Fruit fly (Drosophila melanogaster) whole organism, embryonic: ENCODE measurements around the gene Rdl.

Experiments
- BEAF-32 ChIP-seq: fragments of 200-800 bp; sonication (Bioruptor generic); optimal IDR thresholded peaks from 3 replicates; lab custom pipeline; 2017; ENCODE audit warnings: missing biosample characterization, missing genetic modification characterization, mild to moderate bottlenecking, moderate library complexity, missing genetic modification reagents
- C15 ChIP-seq: fragments of 200-800 bp; sonication (Bioruptor generic); IDR thresholded peaks from 3 replicates; pipeline ENCODE4 v1.3.6; 2022; ENCODE audit warnings: missing biosample characterization, missing genetic modification characterization
- CG10462 ChIP-seq: fragments of 200-800 bp; sonication (Bioruptor generic); optimal IDR thresholded peaks from 2 replicates; lab custom pipeline; 2016; ENCODE audit warnings: missing biosample characterization, missing genetic modification characterization
- CG12659 ChIP-seq: fragments of 200-800 bp; sonication (Bioruptor generic); optimal IDR thresholded peaks from 3 replicates; lab custom pipeline; 2017; ENCODE audit warnings: mild to moderate bottlenecking, missing biosample characterization, missing genetic modification reagents, missing genetic modification characterization
- CG13624 ChIP-seq: fragments of 200-800 bp; sonication (Bioruptor generic); optimal IDR thresholded peaks from 2 replicates; lab custom pipeline; 2016; ENCODE audit warnings: missing biosample characterization, missing genetic modification characterization
- CG13775 ChIP-seq: fragments of 200-800 bp; sonication (Bioruptor generic); optimal IDR thresholded peaks from 3 replicates; lab custom pipeline; 2017; ENCODE audit warnings: missing biosample characterization, mild to moderate bottlenecking, missing genetic modification characterization
- CG14860 ChIP-seq: fragments of 200-800 bp; sonication (Bioruptor generic); IDR thresholded peaks from 3 replicates; pipeline ENCODE4 v1.3.6; 2022; ENCODE audit warnings: missing biosample characterization, missing genetic modification characterization; ENCODE audit not compliant: partially characterized antibody
- CG15514 ChIP-seq: fragments of 200-800 bp; sonication (Bioruptor generic); optimal IDR thresholded peaks from 3 replicates; lab custom pipeline; 2017; ENCODE audit warnings: missing biosample characterization, missing genetic modification characterization, mild to moderate bottlenecking, moderate library complexity, missing genetic modification reagents
- CG1832 ChIP-seq: fragments of 200-800 bp; sonication (Bioruptor generic); optimal IDR thresholded peaks from 2 replicates; lab custom pipeline; 2017; ENCODE audit warnings: missing biosample characterization, mild to moderate bottlenecking, missing genetic modification characterization, inconsistent platforms
- CG2199 ChIP-seq: fragments of 200-800 bp; sonication (Bioruptor generic); IDR thresholded peaks from 3 replicates; pipeline ENCODE4 v1.3.6; 2022; ENCODE audit warnings: missing biosample characterization, missing genetic modification characterization
- CG34376 ChIP-seq: fragments of 200-800 bp; sonication (Bioruptor generic); optimal IDR thresholded peaks from 2 replicates; lab custom pipeline; 2018; ENCODE audit warnings: missing biosample characterization, mild to moderate bottlenecking, missing genetic modification characterization
- CG6654 ChIP-seq: fragments of 200-800 bp; sonication (Bioruptor generic); optimal IDR thresholded peaks from 2 replicates; lab custom pipeline; 2017; ENCODE audit warnings: missing biosample characterization, mild to moderate bottlenecking, missing genetic modification characterization
- CG6813 ChIP-seq: fragments of 200-800 bp; sonication (Bioruptor generic); optimal IDR thresholded peaks from 2 replicates; lab custom pipeline; 2017; ENCODE audit warnings: missing biosample characterization, missing genetic modification characterization, mild to moderate bottlenecking, moderate library complexity, missing genetic modification reagents
- CG9437 ChIP-seq: fragments of 200-800 bp; sonication (Bioruptor generic); optimal IDR thresholded peaks from 2 replicates; lab custom pipeline; 2018; ENCODE audit warnings: missing biosample characterization, mild to moderate bottlenecking, missing genetic modification characterization
- CG9797 ChIP-seq: fragments of 200-800 bp; sonication (Bioruptor generic); optimal IDR thresholded peaks from 3 replicates; lab custom pipeline; 2018; ENCODE audit warnings: missing biosample characterization, mild to moderate bottlenecking, missing genetic modification characterization
- CG9817 ChIP-seq: fragments of 200-800 bp; sonication (Bioruptor generic); optimal IDR thresholded peaks from 2 replicates; lab custom pipeline; 2018; ENCODE audit warnings: missing biosample characterization, mild to moderate bottlenecking, missing genetic modification characterization, moderate library complexity
- CG9932 ChIP-seq: fragments of 200-800 bp; sonication (Bioruptor generic); IDR thresholded peaks from 2 replicates; pipeline ENCODE4 v1.3.6; 2022; ENCODE audit warnings: missing biosample characterization, missing genetic modification characterization
- CTCF ChIP-seq: fragments of 200-800 bp; sonication (Bioruptor generic); optimal IDR thresholded peaks from 2 replicates; lab custom pipeline; 2017; ENCODE audit warnings: missing biosample characterization, mild to moderate bottlenecking, missing genetic modification characterization, moderate library complexity
- Dfd ChIP-seq, 2 experiments: fragments of >200 bp; optimal IDR thresholded peaks; 2 replicates each; lab custom pipeline; 2017; ENCODE audit warnings: missing biosample characterization in 2 of 2, missing genetic modification characterization in 2 of 2
- Dll ChIP-seq: fragments of 200-800 bp; sonication (Bioruptor generic); IDR thresholded peaks from 4 replicates; pipeline ENCODE4 v1.3.6; 2022; ENCODE audit warnings: missing biosample characterization, missing genetic modification characterization; ENCODE audit not compliant: partially characterized antibody
- Dref ChIP-seq: fragments of 200-800 bp; sonication (Bioruptor generic); IDR thresholded peaks from 2 replicates; pipeline ENCODE4 v1.3.6; 2022; ENCODE audit warnings: missing biosample characterization, missing genetic modification characterization
- HHEX ChIP-seq: fragments of 200-800 bp; sonication (Bioruptor generic); optimal IDR thresholded peaks from 3 replicates; lab custom pipeline; 2017; ENCODE audit warnings: missing biosample characterization, mild to moderate bottlenecking, missing genetic modification characterization, missing genetic modification reagents
- HLH54F ChIP-seq: fragments of 200-800 bp; sonication (Bioruptor generic); optimal IDR thresholded peaks from 3 replicates; lab custom pipeline; 2016; ENCODE audit warnings: missing biosample characterization, missing genetic modification characterization
- Hr51 ChIP-seq, 2 experiments: fragments of 200-800 bp; sonication (Bioruptor generic); optimal IDR thresholded peaks; 2 replicates in 1 of 2; 3 replicates in 1 of 2; lab custom pipeline; 2016 to 2018; ENCODE audit warnings: missing biosample characterization in 2 of 2, missing genetic modification characterization in 2 of 2, mild to moderate bottlenecking in 1 of 2, moderate library complexity in 1 of 2
- Lhr ChIP-seq: fragments of 200-800 bp; sonication (Bioruptor generic); optimal IDR thresholded peaks from 3 replicates; lab custom pipeline; 2017; ENCODE audit warnings: mild to moderate bottlenecking, missing biosample characterization, missing genetic modification reagents, missing genetic modification characterization
- NFAT ChIP-seq: fragments of 200-800 bp; sonication (Bioruptor generic); IDR thresholded peaks from 2 replicates; pipeline ENCODE4 v1.3.6; 2022; ENCODE audit warnings: missing biosample characterization, missing genetic modification characterization
- Scr ChIP-seq: fragments of 200-800 bp; sonication (Bioruptor generic); IDR thresholded peaks from 2 replicates; pipeline ENCODE4 v1.3.6; 2022; ENCODE audit warnings: missing biosample characterization, missing genetic modification characterization; ENCODE audit not compliant: partially characterized antibody
- Sin3A ChIP-seq: fragments of >200 bp; optimal IDR thresholded peaks from 2 replicates; lab custom pipeline; 2018
- Sry-δ ChIP-seq: fragments of 200-800 bp; sonication (Bioruptor generic); optimal IDR thresholded peaks from 2 replicates; lab custom pipeline; 2016; ENCODE audit warnings: missing biosample characterization, missing genetic modification characterization
- az2 ChIP-seq: fragments of 200-800 bp; sonication (Bioruptor generic); optimal IDR thresholded peaks from 3 replicates; lab custom pipeline; 2016; ENCODE audit warnings: missing biosample characterization, missing genetic modification characterization
- cg ChIP-seq: fragments of 200-800 bp; sonication (Bioruptor generic); optimal IDR thresholded peaks from 3 replicates; lab custom pipeline; 2019; ENCODE audit warnings: missing biosample characterization, mild to moderate bottlenecking, missing genetic modification characterization, moderate library complexity
- ewg ChIP-seq: fragments of 200-800 bp; sonication (Bioruptor generic); optimal IDR thresholded peaks from 3 replicates; lab custom pipeline; 2017; ENCODE audit warnings: mild to moderate bottlenecking, missing biosample characterization, missing genetic modification reagents, missing genetic modification characterization
- fd64A ChIP-seq: fragments of 200-800 bp; sonication (Bioruptor generic); optimal IDR thresholded peaks from 3 replicates; lab custom pipeline; 2018; ENCODE audit warnings: missing biosample characterization, mild to moderate bottlenecking, missing genetic modification characterization
- gfzf ChIP-seq: fragments of 200-800 bp; sonication (Bioruptor generic); optimal IDR thresholded peaks from 2 replicates; lab custom pipeline; 2016; ENCODE audit warnings: missing biosample characterization, mild to moderate bottlenecking, missing genetic modification characterization, moderate library complexity
- inv ChIP-seq: fragments of 200-800 bp; sonication (Bioruptor generic); IDR thresholded peaks from 2 replicates; pipeline ENCODE4 v1.3.6; 2022; ENCODE audit warnings: missing biosample characterization, missing genetic modification characterization; ENCODE audit not compliant: partially characterized antibody
- jumu ChIP-seq: fragments of 200-800 bp; sonication (Bioruptor generic); optimal IDR thresholded peaks from 3 replicates; lab custom pipeline; 2016; ENCODE audit warnings: missing biosample characterization, missing genetic modification characterization
- kah ChIP-seq: fragments of 200-800 bp; sonication (Bioruptor generic); optimal IDR thresholded peaks from 2 replicates; lab custom pipeline; 2018; ENCODE audit warnings: missing biosample characterization, mild to moderate bottlenecking, missing genetic modification characterization
- knrl ChIP-seq: fragments of 200-800 bp; sonication (Bioruptor generic); IDR thresholded peaks from 3 replicates; pipeline ENCODE4 v1.3.6; 2022; ENCODE audit warnings: missing biosample characterization, missing genetic modification characterization; ENCODE audit not compliant: partially characterized antibody
- lola ChIP-seq, 3 experiments: fragments of >200 bp in 2 of 3; fragments of 200-800 bp in 1 of 3; sonication (Bioruptor generic) in 1 of 3; optimal IDR thresholded peaks; 2 replicates each; lab custom pipeline; 2017 to 2019; ENCODE audit warnings: missing biosample characterization in 3 of 3, missing genetic modification characterization in 3 of 3, mild to moderate bottlenecking in 1 of 3, moderate library complexity in 1 of 3
- prd ChIP-seq, 3 experiments: fragments of >200 bp in 2 of 3; fragments of 200-800 bp in 1 of 3; sonication (Bioruptor generic) in 1 of 3; optimal IDR thresholded peaks in 2 of 3; IDR thresholded peaks in 1 of 3; 2 replicates in 2 of 3; 3 replicates in 1 of 3; pipeline versions ENCODE4 v1.3.6 to Lab custom; 2017 to 2022; ENCODE audit warnings: missing biosample characterization in 1 of 3, missing genetic modification characterization in 1 of 3
- psq ChIP-seq: fragments of 200-800 bp; sonication (Bioruptor generic); optimal IDR thresholded peaks from 2 replicates; lab custom pipeline; 2017; ENCODE audit warnings: missing biosample characterization, missing genetic modification characterization
- pzg ChIP-seq: fragments of 200-800 bp; sonication (Bioruptor generic); optimal IDR thresholded peaks from 3 replicates; lab custom pipeline; 2018; ENCODE audit warnings: missing biosample characterization, mild to moderate bottlenecking, missing genetic modification characterization, moderate library complexity
- sens ChIP-seq: fragments of 200-800 bp; sonication (Bioruptor generic); peaks from one replicate; lab custom pipeline; 2016; ENCODE audit warnings: missing biosample characterization, missing genetic modification characterization
- stwl ChIP-seq: fragments of 200-800 bp; sonication (Bioruptor generic); optimal IDR thresholded peaks from 3 replicates; lab custom pipeline; 2018; ENCODE audit warnings: missing biosample characterization, mild to moderate bottlenecking, missing genetic modification characterization, moderate library complexity
- tgo ChIP-seq: fragments of 200-800 bp; sonication (Bioruptor generic); IDR thresholded peaks from 3 replicates; pipeline ENCODE4 v1.3.6; 2022; ENCODE audit warnings: missing biosample characterization, missing genetic modification characterization
- tna ChIP-seq: fragments of 200-800 bp; sonication (Bioruptor generic); IDR thresholded peaks from 2 replicates; pipeline ENCODE4 v1.3.6; 2022; ENCODE audit warnings: missing biosample characterization, missing genetic modification characterization; ENCODE audit not compliant: partially characterized antibody
- vvl ChIP-seq: fragments of 200-800 bp; sonication (Bioruptor generic); IDR thresholded peaks from 2 replicates; pipeline ENCODE4 v1.3.6; 2022; ENCODE audit warnings: missing biosample characterization, missing genetic modification characterization

The Rdl gene

DNA sequence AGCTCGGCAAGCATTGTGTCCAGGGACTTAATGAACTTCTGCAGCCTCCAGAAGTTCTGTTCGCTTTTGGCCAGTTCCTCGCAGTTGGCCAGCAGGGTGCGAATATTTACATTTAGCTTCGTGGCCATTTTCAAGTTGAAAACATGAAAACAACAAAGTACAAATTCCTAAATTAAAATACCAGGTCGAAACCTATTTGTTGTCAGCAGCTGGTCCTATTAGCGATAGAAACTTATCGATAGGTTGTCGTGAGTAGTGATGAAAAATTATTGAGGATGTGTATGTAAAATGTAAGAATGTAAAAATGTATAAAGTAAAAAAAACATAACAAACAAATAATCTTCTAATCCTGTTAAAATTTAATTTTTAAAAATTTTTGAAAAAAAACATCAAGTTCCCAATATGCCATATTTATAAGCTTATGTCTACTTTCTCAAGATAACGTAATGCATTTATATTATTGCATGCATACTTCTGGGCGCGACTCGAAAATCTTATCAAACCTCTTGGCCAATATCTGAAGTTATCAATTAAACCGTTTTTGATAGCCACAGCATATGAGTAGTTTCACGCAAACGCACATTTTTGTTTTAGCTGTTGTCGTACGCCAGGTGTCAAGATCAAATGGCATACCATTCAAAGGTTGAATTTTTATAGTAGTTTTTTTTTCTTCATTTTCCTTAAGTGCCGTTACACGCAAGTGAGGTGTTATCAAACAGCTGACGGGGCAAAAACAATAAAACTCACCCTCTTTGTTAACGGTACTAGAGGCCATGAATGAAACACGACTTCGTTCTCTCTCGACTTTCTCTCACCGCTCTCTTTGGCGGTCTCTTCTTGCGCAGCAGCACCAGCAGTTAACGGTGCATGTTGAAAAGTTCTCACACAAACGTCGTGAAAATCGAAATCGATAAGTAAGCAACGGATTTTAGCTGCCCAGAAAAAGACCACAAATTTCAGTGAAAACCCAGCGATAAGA, 44.7 kb downstream of the Rdl start, which contains the start of the genes Use1 and nwk (continued):
- TF ChIP-seq HLH54F (GFP tag; lab: Kevin White, UChicago) (no peak), CG10462 (peak; percentile 31), lola (GFP tag; optimal IDR thresholded peaks at IDR 0.05; lab: Kevin White, UChicago) (peak in 1 of 3 experiments; percentile 14), CG13775 (GFP tag; lab: Kevin White, UChicago) (no peak), Sin3A (lab: Kevin White, UChicago) (peak; percentile 27), psq (GFP tag; lab: Kevin White, UChicago) (no peak), CG9932 (GFP tag; lab: Robert Waterston, UW) (peak; percentile 52), vvl (GFP tag; lab: Robert Waterston, UW) (peak; percentile 35; the same call in 1 of the 2 replicates), knrl (peak; percentile 86), prd (optimal IDR thresholded peaks at IDR 0.05; lab: Kevin White, UChicago) (no peak), prd (GFP tag; IDR thresholded peaks at IDR 0.05; lab: Robert Waterston, UW) (no peak; the same call in 2 of the 3 replicates), stwl (tag; lab: Kevin White, UChicago) (peak; percentile 88), CG9817 (no peak), CTCF (GFP tag; lab: Kevin White, UChicago) (peak; percentile 51), Scr (peak; percentile 82), Sry-δ (GFP tag; lab: Kevin White, UChicago) (peak; percentile 77), CG15514 (GFP tag; lab: Kevin White, UChicago) (peak; percentile 26), Dll (GFP tag; lab: Robert Waterston, UW) (peak; percentile 87), NFAT (GFP tag; lab: Robert Waterston, UW) (0 out of 2 replicates have a peak, but pooled peaks have one; percentile 5), ewg (peak; percentile 85), Dref (GFP tag; lab: Robert Waterston, UW) (peak; percentile 82), CG9437 (GFP tag; lab: Kevin White, UChicago) (peak; percentile 96), kah (no peak), sens (GFP tag; lab: Kevin White, UChicago) (peak; percentile 81), tgo (GFP tag; lab: Robert Waterston, UW) (no peak), CG13624 (no peak), CG6654 (GFP tag; lab: Kevin White, UChicago) (no peak), fd64A (GFP tag; lab: Kevin White, UChicago) (no peak), CG34376 (GFP tag; lab: Kevin White, UChicago) (peak; percentile 58), CG9797 (peak; percentile 69), jumu (GFP tag; lab: Kevin White, UChicago) (no peak), BEAF-32 (GFP tag; lab: Kevin White, UChicago) (peak; percentile 84), pzg (GFP tag; lab: Kevin White, UChicago) (peak; percentile 65), Hr51 (GFP tag; optimal IDR thresholded peaks at IDR 0.05; lab: Kevin White, UChicago) (peak in 1 of 2 experiments; percentile 8), CG14860 (GFP tag; lab: Robert Waterston, UW) (peak; percentile 71), tna (GFP tag; lab: Robert Waterston, UW) (0 out of 2 replicates have a peak, but pooled peaks have one; percentile 21), CG1832 (GFP tag; lab: Kevin White, UChicago) (no peak), Lhr (GFP tag; lab: Kevin White, UChicago) (peak; percentile 65), HHEX (GFP tag; lab: Kevin White, UChicago) (no peak), Dfd (GFP tag; optimal IDR thresholded peaks at IDR 0.05; lab: Kevin White, UChicago) (no peak), inv (GFP tag; lab: Robert Waterston, UW) (peak; percentile 63), az2 (GFP tag; lab: Kevin White, UChicago) (no peak), CG2199 (GFP tag; lab: Robert Waterston, UW) (no peak), cg (GFP tag; lab: Kevin White, UChicago) (no peak), C15 (no peak), CG12659 (GFP tag; lab: Kevin White, UChicago) (peak; percentile 68), gfzf (GFP tag; lab: Kevin White, UChicago) (peak; percentile 72), CG6813 (no peak)
